Fruit fly (Drosophila melanogaster): Measurements from ENCODE around the gene CG9098.

Gene CG9098

dm6 chr2L:6028712-6029111, 16.6 kb upstream of the CG9098 start (continued):
- 0 out of 2 replicates have a peak, but pooled peaks have one; percentile 35 for TF ChIP-seq dimm (GFP tag; IDR thresholded peaks at IDR 0.05)
- peak; percentile 53; the same call in 1 of the 3 replicates for TF ChIP-seq ken (GFP tag; IDR thresholded peaks at IDR 0.05)
- peak; percentile 23; the same call in 1 of the 3 replicates for TF ChIP-seq tgo (GFP tag; IDR thresholded peaks at IDR 0.05)
- no peak for TF ChIP-seq CG9876 (GFP tag; optimal IDR thresholded peaks at IDR 0.05)
- TF ChIP-seq Dref (GFP tag; IDR thresholded peaks at IDR 0.05): no peak
- no peak for TF ChIP-seq Mad (GFP tag; optimal IDR thresholded peaks at IDR 0.05)
- no peak for TF ChIP-seq CG6654 (GFP tag; optimal IDR thresholded peaks at IDR 0.05)
- no peak for TF ChIP-seq Vsx1 (GFP tag; optimal IDR thresholded peaks at IDR 0.05)
- no peak for TF ChIP-seq chn (GFP tag; optimal IDR thresholded peaks at IDR 0.05)
- peak; percentile 43; the same call in 1 of the 2 replicates for TF ChIP-seq Ptx1 (GFP tag; IDR thresholded peaks at IDR 0.05)
- TF ChIP-seq wor (GFP tag; IDR thresholded peaks at IDR 0.05): no peak
- peak; percentile 37; the same call in 1 of the 3 replicates for TF ChIP-seq zfh1 (GFP tag; IDR thresholded peaks at IDR 0.05)
- peak in 1 of 2 experiments; percentile 4 for TF ChIP-seq chif (GFP tag; optimal IDR thresholded peaks at IDR 0.05)
- TF ChIP-seq slou (GFP tag; optimal IDR thresholded peaks at IDR 0.05): no peak
- no peak for TF ChIP-seq bcd (GFP tag; optimal IDR thresholded peaks at IDR 0.05)
- TF ChIP-seq Myb (GFP tag; optimal IDR thresholded peaks at IDR 0.05): no peak
- no peak for TF ChIP-seq CG32532 (GFP tag; IDR thresholded peaks at IDR 0.05)
- no peak for TF ChIP-seq sug (tag; optimal IDR thresholded peaks at IDR 0.05)
- TF ChIP-seq CG9932 (GFP tag; IDR thresholded peaks at IDR 0.05): no peak
- TF ChIP-seq schlank (tag; optimal IDR thresholded peaks at IDR 0.05): no peak
- no peak for TF ChIP-seq tap (tag; optimal IDR thresholded peaks at IDR 0.05)
- no peak for TF ChIP-seq CG1792 (GFP tag; optimal IDR thresholded peaks at IDR 0.05)
- no peak for TF ChIP-seq CG17829 (tag; optimal IDR thresholded peaks at IDR 0.05)
- TF ChIP-seq CG14860 (GFP tag; IDR thresholded peaks at IDR 0.05; ENCODE audit: partially characterized antibody): no peak
- TF ChIP-seq Dek (tag; optimal IDR thresholded peaks at IDR 0.05): no peak
- TF ChIP-seq fd3F (GFP tag; optimal IDR thresholded peaks at IDR 0.05): no peak
- TF ChIP-seq CG15696 (tag; optimal IDR thresholded peaks at IDR 0.05): no peak
- no peak for TF ChIP-seq CG6854 (GFP tag; optimal IDR thresholded peaks at IDR 0.05)
- no peak for TF ChIP-seq B-H2 (GFP tag; optimal IDR thresholded peaks at IDR 0.05)
- TF ChIP-seq Max (GFP tag; optimal IDR thresholded peaks at IDR 0.05): no peak
- TF ChIP-seq CG10565 (GFP tag; optimal IDR thresholded peaks at IDR 0.05): no peak
- TF ChIP-seq Ssrp (tag; optimal IDR thresholded peaks at IDR 0.05): no peak
- peak; percentile 70 for TF ChIP-seq Med (GFP tag)
- TF ChIP-seq CG8388 (GFP tag; optimal IDR thresholded peaks at IDR 0.05): peak; percentile 3
- no peak for TF ChIP-seq sr (GFP tag; IDR thresholded peaks at IDR 0.05)
- no peak for TF ChIP-seq CG7745 (tag; optimal IDR thresholded peaks at IDR 0.05)
- no peak for TF ChIP-seq chinmo (GFP tag; IDR thresholded peaks at IDR 0.05; ENCODE audit: partially characterized antibody)
- TF ChIP-seq so (GFP tag; IDR thresholded peaks at IDR 0.05): no peak
- 0 out of 2 replicates have a peak, but pooled peaks have one; percentile 35 for TF ChIP-seq slbo (GFP tag; IDR thresholded peaks at IDR 0.05)
- 0 out of 2 replicates have a peak, but pooled peaks have one; percentile 9 for TF ChIP-seq Drgx (GFP tag; IDR thresholded peaks at IDR 0.05)
- TF ChIP-seq CG3407 (GFP tag; optimal IDR thresholded peaks at IDR 0.05): no peak
- TF ChIP-seq CG31441 (GFP tag; IDR thresholded peaks at IDR 0.05): no peak
- no peak for TF ChIP-seq pfk (GFP tag; optimal IDR thresholded peaks at IDR 0.05)
- TF ChIP-seq Lim3 (GFP tag; IDR thresholded peaks at IDR 0.05): no peak
- TF ChIP-seq ATbp (GFP tag; optimal IDR thresholded peaks at IDR 0.05): peak; percentile 33
- no peak for TF ChIP-seq oc (tag; optimal IDR thresholded peaks at IDR 0.05)
- TF ChIP-seq CG4404 (GFP tag; IDR thresholded peaks at IDR 0.05): 0 out of 2 replicates have a peak, but pooled peaks have one; percentile 10
- TF ChIP-seq ranshi (GFP tag; IDR thresholded peaks at IDR 0.05): no peak; the same call in 1 of the 2 replicates
- no peak for TF ChIP-seq hbn (GFP tag; IDR thresholded peaks at IDR 0.05; ENCODE audit: partially characterized antibody)
- TF ChIP-seq CG12071 (GFP tag; optimal IDR thresholded peaks at IDR 0.05): no peak
- TF ChIP-seq corto (GFP tag; optimal IDR thresholded peaks at IDR 0.05): no peak

Measured in whole organism, embryonic.